Worm (Caenorhabditis elegans): Measurements from ENCODE around the gene acs-4.

DNA sequence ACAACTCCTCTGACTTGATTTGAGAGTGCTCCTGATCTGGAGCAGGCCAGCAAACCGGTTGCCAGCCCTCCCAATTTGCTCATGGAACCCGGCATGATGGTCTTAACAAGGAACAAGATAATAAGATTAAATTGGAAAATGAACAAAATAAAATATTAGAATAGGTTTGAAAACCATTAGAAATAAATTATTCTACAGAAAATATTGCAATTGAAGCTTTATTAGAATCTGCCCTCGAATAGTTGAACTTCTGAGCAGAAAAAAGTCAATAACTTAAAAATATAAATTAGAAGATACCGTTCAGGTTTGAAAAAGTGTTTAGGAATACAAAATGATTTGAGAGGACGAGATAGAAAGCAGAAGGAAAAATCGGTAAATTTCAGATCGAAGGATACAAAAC is 8.9 kb upstream of the acs-4 start, which contains the start of gene nuo-4:
- TF ChIP-seq hlh-30 (tag; optimal IDR thresholded peaks at IDR 0.05; ENCODE audit: insufficient read depth) = no peak
- TF ChIP-seq nhr-11 (tag; optimal IDR thresholded peaks at IDR 0.05) = no peak
- TF ChIP-seq unc-55 (GFP tag; optimal IDR thresholded peaks at IDR 0.05) = no peak
- no peak for TF ChIP-seq tbx-2 (tag; optimal IDR thresholded peaks at IDR 0.05)
- no peak for TF ChIP-seq dmd-4 (tag; optimal IDR thresholded peaks at IDR 0.05; ENCODE audit: borderline replicate concordance)
- TF ChIP-seq lin-11 (tag; optimal IDR thresholded peaks at IDR 0.05) = no peak
- TF ChIP-seq C38D4.7 (GFP tag; optimal IDR thresholded peaks at IDR 0.05) = no peak
- TF ChIP-seq madf-2 (tag; optimal IDR thresholded peaks at IDR 0.05) = no peak
- no peak for TF ChIP-seq eyg-1 (tag; optimal IDR thresholded peaks at IDR 0.05)
- no peak for TF ChIP-seq dve-1 (tag; optimal IDR thresholded peaks at IDR 0.05)
- TF ChIP-seq ref-2 (tag; optimal IDR thresholded peaks at IDR 0.05) = no peak
- TF ChIP-seq nfya-1 (tag; optimal IDR thresholded peaks at IDR 0.05) = no peak
- TF ChIP-seq ceh-19 (GFP tag; optimal IDR thresholded peaks at IDR 0.05) = no peak
